Fruit fly (Drosophila melanogaster) whole organism, embryonic: Measurements from ENCODE around the gene Ptp10D.

Experiments
- Asciz ChIP-seq: fragments of 200-800 bp; sonication (Bioruptor generic); optimal IDR thresholded peaks from 2 replicates; lab custom pipeline; 2017; ENCODE audit warnings: missing biosample characterization, mild to moderate bottlenecking, missing genetic modification characterization, missing genetic modification reagents
- Atf-2 ChIP-seq: fragments of 200-800 bp; sonication (Bioruptor generic); optimal IDR thresholded peaks from 2 replicates; lab custom pipeline; 2016; ENCODE audit warnings: missing biosample characterization, missing genetic modification characterization
- Atf3 ChIP-seq: fragments of 200-800 bp; sonication (Bioruptor generic); optimal IDR thresholded peaks from 3 replicates; lab custom pipeline; 2016; ENCODE audit warnings: missing biosample characterization, missing genetic modification characterization
- CG10321 ChIP-seq: fragments of 200-800 bp; sonication (Bioruptor generic); IDR thresholded peaks from 2 replicates; pipeline ENCODE4 v1.3.6; 2022; ENCODE audit warnings: missing biosample characterization, missing genetic modification characterization
- CG11504 ChIP-seq: fragments of 200-800 bp; sonication (Bioruptor generic); optimal IDR thresholded peaks from 3 replicates; lab custom pipeline; 2019; ENCODE audit warnings: missing biosample characterization, mild to moderate bottlenecking, missing genetic modification characterization, moderate library complexity
- CG11696 ChIP-seq: fragments of 200-800 bp; sonication (Bioruptor generic); IDR thresholded peaks from 2 replicates; pipeline ENCODE4 v1.3.6; 2022; ENCODE audit warnings: missing biosample characterization, missing genetic modification characterization
- CG12391 ChIP-seq: fragments of 200-800 bp; sonication (Bioruptor generic); optimal IDR thresholded peaks from 3 replicates; lab custom pipeline; 2018; ENCODE audit warnings: missing biosample characterization, mild to moderate bottlenecking, missing genetic modification characterization, moderate library complexity
- CG15479 ChIP-seq: fragments of 200-800 bp; sonication (Bioruptor generic); optimal IDR thresholded peaks from 3 replicates; lab custom pipeline; 2019; ENCODE audit warnings: missing biosample characterization, mild to moderate bottlenecking, missing genetic modification characterization, moderate library complexity
- CG16863 ChIP-seq: fragments of 200-800 bp; sonication (Bioruptor generic); optimal IDR thresholded peaks from 3 replicates; lab custom pipeline; 2016; ENCODE audit warnings: missing biosample characterization, missing genetic modification characterization
- CG17568 ChIP-seq: fragments of 200-800 bp; sonication (Bioruptor generic); optimal IDR thresholded peaks from 2 replicates; lab custom pipeline; 2018; ENCODE audit warnings: missing biosample characterization, mild to moderate bottlenecking, missing genetic modification characterization, moderate library complexity
- CG1832 ChIP-seq: fragments of 200-800 bp; sonication (Bioruptor generic); optimal IDR thresholded peaks from 2 replicates; lab custom pipeline; 2017; ENCODE audit warnings: missing biosample characterization, mild to moderate bottlenecking, missing genetic modification characterization, inconsistent platforms
- CG18476 ChIP-seq: fragments of 200-800 bp; sonication (Bioruptor generic); optimal IDR thresholded peaks from 2 replicates; lab custom pipeline; 2016; ENCODE audit warnings: missing biosample characterization, mild to moderate bottlenecking, missing genetic modification characterization
- CG2712 ChIP-seq: fragments of 200-800 bp; optimal IDR thresholded peaks from 3 replicates; lab custom pipeline; 2019; ENCODE audit warnings: missing biosample characterization, mild to moderate bottlenecking, missing genetic modification characterization, moderate library complexity
- CG2875 ChIP-seq: fragments of 200-800 bp; sonication (Bioruptor generic); optimal IDR thresholded peaks from 2 replicates; lab custom pipeline; 2017; ENCODE audit warnings: missing biosample characterization, mild to moderate bottlenecking, missing genetic modification characterization, missing genetic modification reagents
- CG31365 ChIP-seq: fragments of 200-800 bp; sonication (Bioruptor generic); optimal IDR thresholded peaks from 2 replicates; lab custom pipeline; 2018; ENCODE audit warnings: missing biosample characterization, mild to moderate bottlenecking, missing genetic modification characterization
- CG3838 ChIP-seq: fragments of 200-800 bp; sonication (Bioruptor generic); optimal IDR thresholded peaks from 3 replicates; lab custom pipeline; 2016; ENCODE audit warnings: missing biosample characterization, missing genetic modification characterization
- CG42726 ChIP-seq: fragments of 200-800 bp; sonication (Bioruptor generic); IDR thresholded peaks from 2 replicates; pipeline ENCODE4 v1.3.6; 2022; ENCODE audit warnings: missing biosample characterization, missing genetic modification characterization; ENCODE audit not compliant: partially characterized antibody
- CG5180 ChIP-seq: fragments of 200-800 bp; sonication (Bioruptor generic); optimal IDR thresholded peaks from 3 replicates; lab custom pipeline; 2017; ENCODE audit warnings: missing biosample characterization, missing genetic modification characterization, mild to moderate bottlenecking, moderate library complexity, missing genetic modification reagents
- CG6175 ChIP-seq: fragments of 200-800 bp; sonication (Bioruptor generic); IDR thresholded peaks from 3 replicates; pipeline ENCODE4 v1.3.6; 2022; ENCODE audit warnings: missing biosample characterization, missing genetic modification characterization
- CG7357 ChIP-seq: fragments of 200-800 bp; sonication (Bioruptor generic); IDR thresholded peaks from 3 replicates; pipeline ENCODE4 v1.3.6; 2022; ENCODE audit warnings: missing biosample characterization, missing genetic modification characterization
- CG7372 ChIP-seq: fragments of 200-800 bp; sonication (Bioruptor generic); IDR thresholded peaks from 2 replicates; pipeline ENCODE4 v1.3.6; 2022; ENCODE audit warnings: missing biosample characterization, missing genetic modification characterization
- CG8944 ChIP-seq: fragments of 200-800 bp; sonication (Bioruptor generic); optimal IDR thresholded peaks from 3 replicates; lab custom pipeline; 2016; ENCODE audit warnings: missing biosample characterization, missing genetic modification characterization
- CG9797 ChIP-seq: fragments of 200-800 bp; sonication (Bioruptor generic); optimal IDR thresholded peaks from 3 replicates; lab custom pipeline; 2018; ENCODE audit warnings: missing biosample characterization, mild to moderate bottlenecking, missing genetic modification characterization
- CG9817 ChIP-seq: fragments of 200-800 bp; sonication (Bioruptor generic); optimal IDR thresholded peaks from 2 replicates; lab custom pipeline; 2018; ENCODE audit warnings: missing biosample characterization, mild to moderate bottlenecking, missing genetic modification characterization, moderate library complexity
- Dfd ChIP-seq, 2 experiments: fragments of >200 bp; optimal IDR thresholded peaks; 2 replicates each; lab custom pipeline; 2017; ENCODE audit warnings: missing biosample characterization in 2 of 2, missing genetic modification characterization in 2 of 2
- Doc2 ChIP-seq: fragments of 200-800 bp; sonication (Bioruptor generic); IDR thresholded peaks from 2 replicates; pipeline ENCODE4 v1.3.6; 2022; ENCODE audit warnings: missing biosample characterization, missing genetic modification characterization
- E2f1 ChIP-seq: fragments of 200-800 bp; sonication (Bioruptor generic); IDR thresholded peaks from 2 replicates; pipeline ENCODE4 v1.3.6; 2022; ENCODE audit warnings: missing biosample characterization, missing genetic modification characterization
- ERR ChIP-seq: fragments of 200-800 bp; sonication (Bioruptor generic); optimal IDR thresholded peaks from 2 replicates; lab custom pipeline; 2016; ENCODE audit warnings: missing biosample characterization, missing genetic modification characterization
- Fer1 ChIP-seq: fragments of 200-800 bp; sonication (Bioruptor generic); optimal IDR thresholded peaks from 2 replicates; lab custom pipeline; 2017; ENCODE audit warnings: missing biosample characterization, mild to moderate bottlenecking, missing genetic modification characterization
- Fer2 ChIP-seq: fragments of 200-800 bp; sonication (Bioruptor generic); optimal IDR thresholded peaks from 2 replicates; lab custom pipeline; 2018; ENCODE audit warnings: missing biosample characterization, mild to moderate bottlenecking, missing genetic modification characterization, moderate library complexity
- Hr3 ChIP-seq: fragments of 200-800 bp; sonication (Bioruptor generic); optimal IDR thresholded peaks from 3 replicates; lab custom pipeline; 2016; ENCODE audit warnings: missing biosample characterization, missing genetic modification characterization
- Hr51 ChIP-seq, 2 experiments: fragments of 200-800 bp; sonication (Bioruptor generic); optimal IDR thresholded peaks; 2 replicates in 1 of 2; 3 replicates in 1 of 2; lab custom pipeline; 2016 to 2018; ENCODE audit warnings: missing biosample characterization in 2 of 2, missing genetic modification characterization in 2 of 2, mild to moderate bottlenecking in 1 of 2, moderate library complexity in 1 of 2
- Side ChIP-seq: fragments of 200-800 bp; sonication (Bioruptor generic); optimal IDR thresholded peaks from 2 replicates; lab custom pipeline; 2016; ENCODE audit warnings: missing biosample characterization, missing genetic modification characterization
- Sox102F ChIP-seq: fragments of 200-800 bp; sonication (Bioruptor generic); optimal IDR thresholded peaks from 2 replicates; lab custom pipeline; 2018; ENCODE audit warnings: missing biosample characterization, mild to moderate bottlenecking, missing genetic modification characterization, moderate library complexity
- TFAM ChIP-seq: fragments of 200-800 bp; sonication (Bioruptor generic); optimal IDR thresholded peaks from 2 replicates; lab custom pipeline; 2017; ENCODE audit warnings: missing biosample characterization, missing genetic modification characterization, inconsistent platforms
- Taf1 ChIP-seq: fragments of 200-800 bp; sonication (Bioruptor generic); IDR thresholded peaks from 2 replicates; pipeline ENCODE4 v1.3.6; 2022; ENCODE audit warnings: missing biosample characterization, missing genetic modification characterization
- bbx ChIP-seq: fragments of 200-800 bp; sonication (Bioruptor generic); IDR thresholded peaks from 2 replicates; pipeline ENCODE4 v1.3.6; 2022; ENCODE audit warnings: missing biosample characterization, missing genetic modification characterization; ENCODE audit not compliant: partially characterized antibody
- btn ChIP-seq: fragments of 200-800 bp; sonication (Bioruptor generic); optimal IDR thresholded peaks from 2 replicates; lab custom pipeline; 2016; ENCODE audit warnings: missing biosample characterization, missing genetic modification characterization
- crc ChIP-seq: fragments of 200-800 bp; sonication (Bioruptor generic); optimal IDR thresholded peaks from 2 replicates; lab custom pipeline; 2016; ENCODE audit warnings: missing biosample characterization, missing genetic modification characterization
- dpn ChIP-seq, 2 experiments: fragments of 200-800 bp; sonication (Bioruptor generic); optimal IDR thresholded peaks; 3 replicates each; lab custom pipeline; 2016; ENCODE audit warnings: missing biosample characterization in 2 of 2, missing genetic modification characterization in 2 of 2
- fd3F ChIP-seq: fragments of 200-800 bp; sonication (Bioruptor generic); optimal IDR thresholded peaks from 2 replicates; lab custom pipeline; 2018; ENCODE audit warnings: missing biosample characterization, mild to moderate bottlenecking, missing genetic modification characterization, moderate library complexity
- gro ChIP-seq: fragments of 200-800 bp; sonication (Bioruptor generic); optimal IDR thresholded peaks from 2 replicates; lab custom pipeline; 2016; ENCODE audit warnings: missing biosample characterization, missing genetic modification characterization
- h ChIP-seq: fragments of >200 bp; optimal IDR thresholded peaks from 2 replicates; lab custom pipeline; 2017
- hb ChIP-seq: fragments of 200-800 bp; sonication (Bioruptor generic); IDR thresholded peaks from 3 replicates; pipeline ENCODE4 v1.3.6; 2022; ENCODE audit warnings: missing biosample characterization, missing genetic modification characterization; ENCODE audit not compliant: partially characterized antibody
- kah ChIP-seq: fragments of 200-800 bp; sonication (Bioruptor generic); optimal IDR thresholded peaks from 2 replicates; lab custom pipeline; 2018; ENCODE audit warnings: missing biosample characterization, mild to moderate bottlenecking, missing genetic modification characterization
- kay ChIP-seq: fragments of 200-800 bp; sonication (Bioruptor generic); optimal IDR thresholded peaks from 2 replicates; lab custom pipeline; 2016; ENCODE audit warnings: missing biosample characterization, missing genetic modification characterization
- otp ChIP-seq: fragments of 200-800 bp; sonication (Bioruptor generic); IDR thresholded peaks from 3 replicates; pipeline ENCODE4, ENCODE4 v1.3.6; 2022; ENCODE audit warnings: missing biosample characterization, missing genetic modification characterization
- tio ChIP-seq: fragments of 200-800 bp; sonication (Bioruptor generic); optimal IDR thresholded peaks from 2 replicates; lab custom pipeline; 2017; ENCODE audit warnings: missing biosample characterization, missing genetic modification characterization, inconsistent platforms
- yki ChIP-seq: fragments of >200 bp; optimal IDR thresholded peaks from 3 replicates; lab custom pipeline; 2018

Ptp10D gene

DNA sequence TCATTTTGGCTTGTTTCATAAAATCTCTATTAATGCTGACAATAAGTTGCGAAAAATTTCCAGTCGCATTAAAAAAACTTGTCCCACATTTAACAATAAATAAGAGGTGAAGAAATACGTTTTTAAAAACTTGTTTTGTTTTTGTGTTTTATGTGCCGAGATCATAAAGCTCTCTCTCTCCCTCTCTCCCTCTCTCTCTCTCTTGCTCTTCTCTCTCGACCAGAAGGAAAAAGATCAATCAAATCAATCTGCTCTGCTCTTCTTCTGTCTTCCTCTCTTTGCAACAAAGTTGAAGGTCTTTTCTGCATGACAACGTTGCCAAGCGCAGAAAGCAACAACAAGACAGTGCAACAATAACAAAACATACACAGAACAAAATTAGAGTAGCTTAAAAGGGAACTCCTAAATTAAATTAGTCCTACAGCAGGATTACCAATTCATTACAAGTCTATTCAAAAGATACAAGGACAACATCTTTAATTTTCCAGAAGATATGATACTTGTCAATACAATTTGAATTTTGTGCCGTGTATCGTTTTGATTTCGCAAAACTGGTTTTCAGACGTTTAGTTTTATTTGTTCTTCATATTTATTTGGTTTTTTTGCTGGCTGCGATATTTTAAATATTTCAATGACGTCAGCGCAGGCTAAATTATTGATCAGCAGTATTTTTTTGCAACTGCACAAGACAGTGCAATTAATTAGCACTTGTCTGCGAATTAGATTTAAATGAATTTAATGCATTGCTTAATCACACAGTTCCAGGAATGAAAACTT is 1.0 kb downstream of the Ptp10D start (continued):
- peak; percentile 42 for TF ChIP-seq CG31365 (tag; lab: Kevin White, UChicago)
- TF ChIP-seq Fer1 (GFP tag; lab: Kevin White, UChicago) = peak; percentile 80
- TF ChIP-seq Atf3 (GFP tag; lab: Kevin White, UChicago) = peak; percentile 58
- 0 out of 3 replicates have a peak, but pooled peaks have one; percentile 50 for TF ChIP-seq CG6175 (GFP tag; lab: Robert Waterston, UW)
- TF ChIP-seq CG42726 (GFP tag; lab: Robert Waterston, UW) = no peak
- TF ChIP-seq CG11696 (GFP tag; lab: Robert Waterston, UW) = peak; percentile 74
- TF ChIP-seq CG16863 (GFP tag; lab: Kevin White, UChicago) = peak; percentile 67
- TF ChIP-seq hb (GFP tag; lab: Robert Waterston, UW) = no peak
- no peak for TF ChIP-seq CG5180 (GFP tag; lab: Kevin White, UChicago)
- TF ChIP-seq otp (GFP tag; lab: Robert Waterston, UW) = 0 out of 3 replicates have a peak, but pooled peaks have one; percentile 22
- TF ChIP-seq CG17568 (GFP tag; lab: Kevin White, UChicago) = peak; percentile 51
- TF ChIP-seq CG12391 (tag; lab: Kevin White, UChicago) = peak; percentile 76
- TF ChIP-seq gro (GFP tag; lab: Kevin White, UChicago) = peak; percentile 69
- TF ChIP-seq CG11504 (tag; lab: Kevin White, UChicago) = peak; percentile 75
- peak; percentile 61 for TF ChIP-seq CG8944 (GFP tag; lab: Kevin White, UChicago)
- peak; percentile 71 for TF ChIP-seq fd3F (GFP tag; lab: Kevin White, UChicago)
- TF ChIP-seq yki (lab: Kevin White, UChicago) = no peak
- peak; percentile 46 for TF ChIP-seq crc (GFP tag; lab: Kevin White, UChicago)
- peak; percentile 79 for TF ChIP-seq Sox102F (GFP tag; lab: Kevin White, UChicago)
- TF ChIP-seq Hr51 (GFP tag; optimal IDR thresholded peaks at IDR 0.05; lab: Kevin White, UChicago) = peak; percentile 31 to 87
- TF ChIP-seq CG3838 (GFP tag; lab: Kevin White, UChicago) = peak; percentile 23
- no peak for TF ChIP-seq kah (GFP tag; lab: Kevin White, UChicago)
- peak; percentile 53 for TF ChIP-seq Hr3 (GFP tag; lab: Kevin White, UChicago)
- TF ChIP-seq Atf-2 = peak; percentile 58
- peak; percentile 10 for TF ChIP-seq kay (GFP tag; lab: Kevin White, UChicago)
- no peak; the same call in 1 of the 2 replicates for TF ChIP-seq Doc2 (GFP tag; lab: Robert Waterston, UW)
- peak; percentile 75 for TF ChIP-seq Taf1 (GFP tag; lab: Robert Waterston, UW)
- TF ChIP-seq btn (GFP tag; lab: Kevin White, UChicago) = peak; percentile 44
- TF ChIP-seq ERR = no peak
- no peak for TF ChIP-seq CG1832 (GFP tag; lab: Kevin White, UChicago)
- TF ChIP-seq CG2712 = peak; percentile 60
- TF ChIP-seq CG7372 (GFP tag; lab: Robert Waterston, UW) = peak; percentile 59; the same call in 1 of the 2 replicates
- TF ChIP-seq Fer2 (tag; lab: Kevin White, UChicago) = peak; percentile 49
- peak; percentile 54 for TF ChIP-seq CG18476 (GFP tag; lab: Kevin White, UChicago)
- TF ChIP-seq TFAM (GFP tag; lab: Kevin White, UChicago) = peak; percentile 16
- no peak for TF ChIP-seq Side (GFP tag; lab: Kevin White, UChicago)
- 0 out of 3 replicates have a peak, but pooled peaks have one; percentile 28 for TF ChIP-seq CG7357 (GFP tag; lab: Robert Waterston, UW)
- TF ChIP-seq dpn (GFP tag; optimal IDR thresholded peaks at IDR 0.05; lab: Kevin White, UChicago) = peak in 1 of 2 experiments; percentile 73
- TF ChIP-seq bbx (GFP tag; lab: Robert Waterston, UW) = no peak
- no peak for TF ChIP-seq Dfd (GFP tag; optimal IDR thresholded peaks at IDR 0.05; lab: Kevin White, UChicago)
- TF ChIP-seq CG15479 (GFP tag; lab: Kevin White, UChicago) = no peak
- no peak for TF ChIP-seq h (lab: Kevin White, UChicago)
- TF ChIP-seq CG9817 = peak; percentile 77
- no peak for TF ChIP-seq tio (GFP tag; lab: Kevin White, UChicago)
- peak; percentile 77 for TF ChIP-seq E2f1 (GFP tag; lab: Robert Waterston, UW)
- TF ChIP-seq CG9797 (GFP tag; lab: Kevin White, UChicago) = no peak
- peak; percentile 55 for TF ChIP-seq CG10321 (GFP tag; lab: Robert Waterston, UW)
- TF ChIP-seq CG2875 (GFP tag; lab: Kevin White, UChicago) = no peak
- peak; percentile 44 for TF ChIP-seq Asciz (GFP tag; lab: Kevin White, UChicago)
